Fruit fly (Drosophila melanogaster) whole organism, embryonic: ENCODE measurements around the gene CG10970.

Experiments
- Awh ChIP-seq: fragments of 200-800 bp; sonication (Bioruptor generic); IDR thresholded peaks from 2 replicates; pipeline ENCODE4, ENCODE4 v1.3.6; 2022; ENCODE audit warnings: missing biosample characterization, missing genetic modification characterization
- Bgb ChIP-seq: fragments of 200-800 bp; sonication (Bioruptor generic); IDR thresholded peaks from 2 replicates; pipeline ENCODE4 v1.3.6; 2022; ENCODE audit warnings: missing biosample characterization, missing genetic modification characterization; ENCODE audit not compliant: partially characterized antibody
- Blimp-1 ChIP-seq: fragments of 200-800 bp; sonication (Bioruptor generic); optimal IDR thresholded peaks from 3 replicates; lab custom pipeline; 2018; ENCODE audit warnings: missing biosample characterization, missing genetic modification characterization, mild to moderate bottlenecking, moderate library complexity, missing genetic modification reagents
- CG10321 ChIP-seq: fragments of 200-800 bp; sonication (Bioruptor generic); IDR thresholded peaks from 2 replicates; pipeline ENCODE4 v1.3.6; 2022; ENCODE audit warnings: missing biosample characterization, missing genetic modification characterization
- CG11247 ChIP-seq: fragments of 200-800 bp; sonication (Bioruptor generic); IDR thresholded peaks from 2 replicates; pipeline ENCODE4 v1.3.6; 2022; ENCODE audit warnings: missing biosample characterization, missing genetic modification characterization
- CG13424 ChIP-seq: fragments of 200-800 bp; sonication (Bioruptor generic); optimal IDR thresholded peaks from 2 replicates; lab custom pipeline; 2019; ENCODE audit warnings: missing biosample characterization, mild to moderate bottlenecking, missing genetic modification characterization, moderate library complexity
- CG14441 ChIP-seq: fragments of 200-800 bp; sonication (Bioruptor generic); IDR thresholded peaks from 2 replicates; pipeline ENCODE4 v1.3.6; 2022; ENCODE audit warnings: missing biosample characterization, missing genetic modification characterization
- CG1603 ChIP-seq: fragments of 200-800 bp; sonication (Bioruptor generic); optimal IDR thresholded peaks from 2 replicates; lab custom pipeline; 2019; ENCODE audit warnings: missing biosample characterization, mild to moderate bottlenecking, missing genetic modification characterization, moderate library complexity
- CG16813 ChIP-seq: fragments of 200-800 bp; sonication (Bioruptor generic); IDR thresholded peaks from 3 replicates; pipeline ENCODE4 v1.3.6; 2022; ENCODE audit warnings: missing biosample characterization, missing genetic modification characterization; ENCODE audit not compliant: partially characterized antibody
- CG17361 ChIP-seq: fragments of 200-800 bp; sonication (Bioruptor generic); IDR thresholded peaks from 3 replicates; pipeline ENCODE4 v1.3.6; 2022; ENCODE audit warnings: missing biosample characterization, missing genetic modification characterization
- CG18262 ChIP-seq: fragments of 200-800 bp; optimal IDR thresholded peaks from 3 replicates; lab custom pipeline; 2019; ENCODE audit warnings: missing biosample characterization, mild to moderate bottlenecking, missing genetic modification characterization, moderate library complexity
- CG2129 ChIP-seq: fragments of 200-800 bp; sonication (Bioruptor generic); IDR thresholded peaks from 2 replicates; pipeline ENCODE4 v1.3.6; 2022; ENCODE audit warnings: missing biosample characterization, missing genetic modification characterization; ENCODE audit not compliant: partially characterized antibody
- CG2712 ChIP-seq: fragments of 200-800 bp; optimal IDR thresholded peaks from 3 replicates; lab custom pipeline; 2019; ENCODE audit warnings: missing biosample characterization, mild to moderate bottlenecking, missing genetic modification characterization, moderate library complexity
- CG32532 ChIP-seq: fragments of 200-800 bp; sonication (Bioruptor generic); IDR thresholded peaks from 2 replicates; pipeline ENCODE4 v1.3.6; 2022; ENCODE audit warnings: missing biosample characterization, missing genetic modification characterization
- CG32772 ChIP-seq: fragments of 200-800 bp; sonication (Bioruptor generic); IDR thresholded peaks from 2 replicates; pipeline ENCODE4 v1.3.6; 2022; ENCODE audit warnings: missing biosample characterization, missing genetic modification characterization
- CG34376 ChIP-seq: fragments of 200-800 bp; sonication (Bioruptor generic); optimal IDR thresholded peaks from 2 replicates; lab custom pipeline; 2018; ENCODE audit warnings: missing biosample characterization, mild to moderate bottlenecking, missing genetic modification characterization
- CG34422 ChIP-seq: fragments of 200-800 bp; sonication (Bioruptor generic); IDR thresholded peaks from 3 replicates; pipeline ENCODE4 v1.3.6; 2022; ENCODE audit warnings: missing biosample characterization, missing genetic modification characterization
- CG3995 ChIP-seq: fragments of 200-800 bp; sonication (Bioruptor generic); optimal IDR thresholded peaks from 3 replicates; lab custom pipeline; 2016; ENCODE audit warnings: missing biosample characterization, missing genetic modification characterization
- CG4424 ChIP-seq: fragments of 200-800 bp; sonication (Bioruptor generic); optimal IDR thresholded peaks from 3 replicates; lab custom pipeline; 2016; ENCODE audit warnings: missing biosample characterization, missing genetic modification characterization
- CG7357 ChIP-seq: fragments of 200-800 bp; sonication (Bioruptor generic); IDR thresholded peaks from 3 replicates; pipeline ENCODE4 v1.3.6; 2022; ENCODE audit warnings: missing biosample characterization, missing genetic modification characterization
- CG9817 ChIP-seq: fragments of 200-800 bp; sonication (Bioruptor generic); optimal IDR thresholded peaks from 2 replicates; lab custom pipeline; 2018; ENCODE audit warnings: missing biosample characterization, mild to moderate bottlenecking, missing genetic modification characterization, moderate library complexity
- CHES-1-like ChIP-seq: fragments of 200-800 bp; sonication (Bioruptor generic); optimal IDR thresholded peaks from 2 replicates; lab custom pipeline; 2016; ENCODE audit warnings: missing biosample characterization, missing genetic modification characterization
- Camta ChIP-seq: fragments of 200-800 bp; sonication (Bioruptor generic); optimal IDR thresholded peaks from 2 replicates; lab custom pipeline; 2016; ENCODE audit warnings: missing biosample characterization, missing genetic modification characterization
- Dfd ChIP-seq, 2 experiments: fragments of >200 bp; optimal IDR thresholded peaks; 2 replicates each; lab custom pipeline; 2017; ENCODE audit warnings: missing biosample characterization in 2 of 2, missing genetic modification characterization in 2 of 2
- Dll ChIP-seq: fragments of 200-800 bp; sonication (Bioruptor generic); IDR thresholded peaks from 4 replicates; pipeline ENCODE4 v1.3.6; 2022; ENCODE audit warnings: missing biosample characterization, missing genetic modification characterization; ENCODE audit not compliant: partially characterized antibody
- Dp ChIP-seq: fragments of 200-800 bp; sonication (Bioruptor generic); optimal IDR thresholded peaks from 2 replicates; lab custom pipeline; 2018; ENCODE audit warnings: missing biosample characterization, mild to moderate bottlenecking, missing genetic modification characterization, moderate library complexity
- Ets65A ChIP-seq: fragments of 200-800 bp; sonication (Bioruptor generic); peaks from one replicate; lab custom pipeline; 2016; ENCODE audit warnings: missing biosample characterization, missing genetic modification characterization
- HmgZ ChIP-seq: fragments of 200-800 bp; sonication (Bioruptor generic); optimal IDR thresholded peaks from 2 replicates; lab custom pipeline; 2018; ENCODE audit warnings: missing biosample characterization, mild to moderate bottlenecking, missing genetic modification characterization
- Hmx ChIP-seq: fragments of 200-800 bp; sonication (Bioruptor generic); optimal IDR thresholded peaks from 2 replicates; lab custom pipeline; 2016; ENCODE audit warnings: missing biosample characterization, missing genetic modification characterization
- Mes4 ChIP-seq: fragments of 200-800 bp; sonication (Bioruptor generic); optimal IDR thresholded peaks from 2 replicates; lab custom pipeline; 2016; ENCODE audit warnings: missing biosample characterization, missing genetic modification characterization
- Pdp1 ChIP-seq, 2 experiments: fragments of 200-800 bp; sonication (Bioruptor generic); optimal IDR thresholded peaks; 3 replicates each; lab custom pipeline; 2016; ENCODE audit warnings: missing biosample characterization in 2 of 2, missing genetic modification characterization in 2 of 2, mild to moderate bottlenecking in 1 of 2, moderate library complexity in 1 of 2
- Rfx ChIP-seq: fragments of 200-800 bp; sonication (Bioruptor generic); IDR thresholded peaks from 2 replicates; pipeline ENCODE4 v1.3.6; 2022; ENCODE audit warnings: missing biosample characterization, missing genetic modification characterization
- Tbp ChIP-seq: fragments of >200 bp; optimal IDR thresholded peaks from 2 replicates; lab custom pipeline; 2018; ENCODE audit warnings: missing biosample characterization, missing genetic modification characterization
- Xbp1 ChIP-seq: fragments of 200-800 bp; sonication (Bioruptor generic); optimal IDR thresholded peaks from 3 replicates; lab custom pipeline; 2016; ENCODE audit warnings: missing biosample characterization, mild to moderate bottlenecking, missing genetic modification characterization
- YL-1 ChIP-seq: fragments of 200-800 bp; sonication (Bioruptor generic); optimal IDR thresholded peaks from 3 replicates; lab custom pipeline; 2017; ENCODE audit warnings: missing biosample characterization, mild to moderate bottlenecking, missing genetic modification characterization
- ato ChIP-seq: fragments of 200-800 bp; sonication (Bioruptor generic); IDR thresholded peaks from 2 replicates; pipeline ENCODE4 v1.3.6; 2022; ENCODE audit warnings: missing biosample characterization, missing genetic modification characterization; ENCODE audit not compliant: partially characterized antibody
- bsh ChIP-seq, 2 experiments: fragments of 200-800 bp; sonication (Bioruptor generic); optimal IDR thresholded peaks; 2 replicates each; lab custom pipeline; 2017 to 2018; ENCODE audit warnings: mild to moderate bottlenecking in 2 of 2, missing biosample characterization in 2 of 2, missing genetic modification characterization in 2 of 2, moderate library complexity in 1 of 2
- dimm ChIP-seq: fragments of 200-800 bp; sonication (Bioruptor generic); IDR thresholded peaks from 2 replicates; pipeline ENCODE4 v1.3.6; 2022; ENCODE audit warnings: missing biosample characterization, missing genetic modification characterization
- disco-r ChIP-seq: fragments of 200-800 bp; sonication (Bioruptor generic); optimal IDR thresholded peaks from 2 replicates; lab custom pipeline; 2016; ENCODE audit warnings: missing biosample characterization, missing genetic modification characterization
- dmrt99B ChIP-seq: fragments of 200-800 bp; sonication (Bioruptor generic); optimal IDR thresholded peaks from 2 replicates; lab custom pipeline; 2018; ENCODE audit warnings: missing biosample characterization, mild to moderate bottlenecking, missing genetic modification characterization, moderate library complexity
- dpn ChIP-seq, 2 experiments: fragments of 200-800 bp; sonication (Bioruptor generic); optimal IDR thresholded peaks; 3 replicates each; lab custom pipeline; 2016; ENCODE audit warnings: missing biosample characterization in 2 of 2, missing genetic modification characterization in 2 of 2
- dysf ChIP-seq: fragments of 200-800 bp; sonication (Bioruptor generic); IDR thresholded peaks from 3 replicates; pipeline ENCODE4 v1.3.6; 2022; ENCODE audit warnings: missing biosample characterization, missing genetic modification characterization
- mld ChIP-seq: fragments of 200-800 bp; sonication (Bioruptor generic); IDR thresholded peaks from 3 replicates; pipeline ENCODE4 v1.3.6; 2022; ENCODE audit warnings: missing biosample characterization, missing genetic modification characterization; ENCODE audit not compliant: partially characterized antibody
- otp ChIP-seq: fragments of 200-800 bp; sonication (Bioruptor generic); IDR thresholded peaks from 3 replicates; pipeline ENCODE4, ENCODE4 v1.3.6; 2022; ENCODE audit warnings: missing biosample characterization, missing genetic modification characterization
- seq ChIP-seq: fragments of 200-800 bp; sonication (Bioruptor generic); IDR thresholded peaks from 2 replicates; pipeline ENCODE4 v1.3.6; 2022; ENCODE audit warnings: missing biosample characterization, missing genetic modification characterization
- slp2 ChIP-seq: fragments of 200-800 bp; sonication (Bioruptor generic); optimal IDR thresholded peaks from 2 replicates; lab custom pipeline; 2016; ENCODE audit warnings: missing biosample characterization, missing genetic modification characterization
- sug ChIP-seq: fragments of 200-800 bp; optimal IDR thresholded peaks from 2 replicates; lab custom pipeline; 2019; ENCODE audit warnings: missing biosample characterization, mild to moderate bottlenecking, missing genetic modification characterization, moderate library complexity
- trem ChIP-seq: fragments of 200-800 bp; optimal IDR thresholded peaks from 3 replicates; lab custom pipeline; 2019; ENCODE audit warnings: missing biosample characterization, mild to moderate bottlenecking, missing genetic modification characterization, moderate library complexity
- tup ChIP-seq: fragments of 200-800 bp; sonication (Bioruptor generic); optimal IDR thresholded peaks from 2 replicates; lab custom pipeline; 2016; ENCODE audit warnings: missing biosample characterization, mild to moderate bottlenecking, missing genetic modification characterization, moderate library complexity
- twi ChIP-seq: fragments of 200-800 bp; optimal IDR thresholded peaks from 2 replicates; lab custom pipeline; 2019; ENCODE audit warnings: missing biosample characterization, mild to moderate bottlenecking, missing genetic modification characterization, moderate library complexity

The CG10970 gene

DNA sequence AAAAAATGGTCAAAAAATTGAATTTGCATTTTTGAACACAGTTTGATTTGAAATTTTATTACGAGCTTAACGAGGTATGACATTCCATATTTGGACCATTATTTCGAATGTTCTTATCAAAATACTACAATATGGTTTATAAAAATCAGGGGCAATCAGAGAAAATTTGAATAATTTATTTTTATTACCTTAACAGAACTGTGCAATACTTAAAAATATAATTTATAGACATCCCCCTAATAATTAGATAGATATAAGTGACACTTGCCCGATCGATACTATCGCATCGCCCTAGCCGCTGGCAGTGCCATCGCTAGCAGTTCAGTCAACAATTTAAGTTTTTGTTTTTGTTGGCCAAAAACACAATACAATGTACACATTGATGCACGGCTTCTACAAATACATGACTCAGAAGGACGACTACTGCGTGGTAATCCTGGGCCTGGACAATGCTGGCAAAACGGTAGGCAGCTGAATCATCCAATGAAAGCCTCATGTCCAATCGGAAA, 35.6 kb upstream of the CG10970 start, which contains the start of gene Arfrp1 (continued):
- TF ChIP-seq dysf (GFP tag; lab: Robert Waterston, UW) (0 out of 3 replicates have a peak, but pooled peaks have one; percentile 22), Bgb (GFP tag; lab: Robert Waterston, UW) (peak; percentile 80), CG13424 (peak; percentile 32), CHES-1-like (GFP tag; lab: Kevin White, UChicago) (no peak), CG2712 (tag; lab: Kevin White, UChicago) (peak; percentile 25), twi (tag; lab: Kevin White, UChicago) (no peak), ato (GFP tag; lab: Robert Waterston, UW) (peak; percentile 55; the same call in 1 of the 2 replicates), Pdp1 (GFP tag; optimal IDR thresholded peaks at IDR 0.05; lab: Kevin White, UChicago) (peak; percentile 15 to 26), Blimp-1 (no peak), Ets65A (GFP tag; lab: Kevin White, UChicago) (peak; percentile 89), mld (GFP tag; lab: Robert Waterston, UW) (0 out of 3 replicates have a peak, but pooled peaks have one; percentile 50), bsh (GFP tag; optimal IDR thresholded peaks at IDR 0.05; lab: Kevin White, UChicago) (peak in 1 of 2 experiments; percentile 5), CG3995 (GFP tag; lab: Kevin White, UChicago) (peak; percentile 53), Dfd (GFP tag; optimal IDR thresholded peaks at IDR 0.05; lab: Kevin White, UChicago) (no peak), CG4424 (GFP tag; lab: Kevin White, UChicago) (peak; percentile 6), Hmx (GFP tag; lab: Kevin White, UChicago) (peak; percentile 18), CG16813 (GFP tag; lab: Robert Waterston, UW) (peak; percentile 81), dpn (GFP tag; optimal IDR thresholded peaks at IDR 0.05; lab: Kevin White, UChicago) (peak; percentile 6 to 47), CG18262 (tag; lab: Kevin White, UChicago) (peak; percentile 56), Awh (GFP tag; lab: Robert Waterston, UW) (no peak), CG9817 (tag; lab: Kevin White, UChicago) (peak; percentile 21), Dll (GFP tag; lab: Robert Waterston, UW) (peak; percentile 83), tup (GFP tag; lab: Kevin White, UChicago) (no peak), Dp (GFP tag; lab: Kevin White, UChicago) (no peak), sug (tag; lab: Kevin White, UChicago) (peak; percentile 24), Xbp1 (peak; percentile 40), Tbp (GFP tag; lab: Kevin White, UChicago) (no peak), CG10321 (GFP tag; lab: Robert Waterston, UW) (no peak), slp2 (GFP tag; lab: Kevin White, UChicago) (no peak), seq (GFP tag; lab: Robert Waterston, UW) (no peak), CG11247 (GFP tag; lab: Robert Waterston, UW) (no peak; the same call in 1 of the 2 replicates), CG17361 (GFP tag; lab: Robert Waterston, UW) (peak; percentile 83; the same call in 2 of the 3 replicates), trem (tag; lab: Kevin White, UChicago) (peak; percentile 3), HmgZ (tag; lab: Kevin White, UChicago) (peak; percentile 18), Rfx (GFP tag; lab: Robert Waterston, UW) (peak; percentile 33), CG2129 (GFP tag; lab: Robert Waterston, UW) (peak; percentile 53), Camta (GFP tag; lab: Kevin White, UChicago) (peak; percentile 21), CG34376 (GFP tag; lab: Kevin White, UChicago) (peak; percentile 10), CG7357 (GFP tag; lab: Robert Waterston, UW) (no peak), CG32532 (GFP tag; lab: Robert Waterston, UW) (peak; percentile 47; the same call in 1 of the 2 replicates), disco-r (GFP tag; lab: Kevin White, UChicago) (peak; percentile 11), CG34422 (GFP tag; lab: Robert Waterston, UW) (0 out of 3 replicates have a peak, but pooled peaks have one; percentile 11), Mes4 (GFP tag; lab: Kevin White, UChicago) (no peak), dimm (GFP tag; lab: Robert Waterston, UW) (no peak), YL-1 (GFP tag; lab: Kevin White, UChicago) (no peak), CG32772 (GFP tag; lab: Robert Waterston, UW) (no peak), CG14441 (GFP tag; lab: Robert Waterston, UW) (0 out of 2 replicates have a peak, but pooled peaks have one; percentile 32), CG1603 (tag; lab: Kevin White, UChicago) (peak; percentile 12), otp (GFP tag; lab: Robert Waterston, UW) (no peak), dmrt99B (no peak)
